Fruit fly (Drosophila melanogaster): Measurements from ENCODE around the gene spi.

The spi gene

dm6 chr2L:19577187-19577765 is at the start of gene spi, which contains the start of gene msb1l (continued):
- TF ChIP-seq pan (optimal IDR thresholded peaks at IDR 0.05) (no peak), pan (GFP tag; optimal IDR thresholded peaks at IDR 0.05 in 1 of 2, IDR thresholded peaks at IDR 0.05 in 1 of 2) (no peak), Dll (GFP tag; IDR thresholded peaks at IDR 0.05; ENCODE audit: partially characterized antibody) (peak; percentile 63; the same call in 3 of the 4 replicates), CG6854 (GFP tag; optimal IDR thresholded peaks at IDR 0.05) (no peak), CG1602 (GFP tag; optimal IDR thresholded peaks at IDR 0.05) (peak; percentile 63), Hsf (GFP tag; optimal IDR thresholded peaks at IDR 0.05) (no peak), CG7839 (tag; optimal IDR thresholded peaks at IDR 0.05) (peak; percentile 62), CG9215 (GFP tag; IDR thresholded peaks at IDR 0.05) (peak; percentile 57; the same call in 1 of the 2 replicates), fd3F (GFP tag; optimal IDR thresholded peaks at IDR 0.05) (no peak), CG2120 (GFP tag; optimal IDR thresholded peaks at IDR 0.05) (peak; percentile 55), CG2202 (tag; optimal IDR thresholded peaks at IDR 0.05) (peak; percentile 1), nerfin-1 (tag; optimal IDR thresholded peaks at IDR 0.05) (no peak), CG2712 (tag; optimal IDR thresholded peaks at IDR 0.05) (peak; percentile 66), CG14667 (GFP tag; IDR thresholded peaks at IDR 0.05) (0 out of 2 replicates have a peak, but pooled peaks have one; percentile 22), H15 (GFP tag; IDR thresholded peaks at IDR 0.05) (peak; percentile 54; the same call in 1 of the 3 replicates), CG4282 (GFP tag; optimal IDR thresholded peaks at IDR 0.05) (no peak), CG1603 (tag; optimal IDR thresholded peaks at IDR 0.05) (no peak), Spps (tag; optimal IDR thresholded peaks at IDR 0.05) (no peak), dmrt11E (tag; optimal IDR thresholded peaks at IDR 0.05) (peak; percentile 63), Blimp-1 (GFP tag; optimal IDR thresholded peaks at IDR 0.05) (peak; percentile 22), CG11504 (tag; optimal IDR thresholded peaks at IDR 0.05) (peak; percentile 75), CG9437 (GFP tag; optimal IDR thresholded peaks at IDR 0.05) (peak; percentile 41), CG10147 (GFP tag; optimal IDR thresholded peaks at IDR 0.05) (peak; percentile 21), cwo (GFP tag; optimal IDR thresholded peaks at IDR 0.05) (peak; percentile 25), Myb (GFP tag; optimal IDR thresholded peaks at IDR 0.05) (peak; percentile 44), CG16813 (GFP tag; IDR thresholded peaks at IDR 0.05; ENCODE audit: partially characterized antibody) (peak; percentile 62), CG34422 (GFP tag; IDR thresholded peaks at IDR 0.05) (no peak), Dek (tag; optimal IDR thresholded peaks at IDR 0.05) (peak; percentile 54), CG14860 (GFP tag; IDR thresholded peaks at IDR 0.05; ENCODE audit: partially characterized antibody) (0 out of 3 replicates have a peak, but pooled peaks have one; percentile 23), Mad (GFP tag; optimal IDR thresholded peaks at IDR 0.05) (peak; percentile 6), Aef1 (GFP tag; IDR thresholded peaks at IDR 0.05) (peak; percentile 41; the same call in 2 of the 3 replicates), Xbp1 (GFP tag; optimal IDR thresholded peaks at IDR 0.05) (peak; percentile 72), bigmax (GFP tag; optimal IDR thresholded peaks at IDR 0.05) (no peak), CG4424 (GFP tag; optimal IDR thresholded peaks at IDR 0.05) (peak; percentile 65), CG6791 (GFP tag; IDR thresholded peaks at IDR 0.05; ENCODE audit: partially characterized antibody) (peak; percentile 57; the same call in 1 of the 3 replicates), CG17359 (tag; optimal IDR thresholded peaks at IDR 0.05) (peak; percentile 7), Stat92E (GFP tag; optimal IDR thresholded peaks at IDR 0.05) (no peak), Dip2 (GFP tag; IDR thresholded peaks at IDR 0.05) (no peak), cad (GFP tag; optimal IDR thresholded peaks at IDR 0.05) (no peak), CG13287 (GFP tag; IDR thresholded peaks at IDR 0.05; ENCODE audit: partially characterized antibody) (peak; percentile 57), CG10366 (GFP tag; IDR thresholded peaks at IDR 0.05) (peak; percentile 19; the same call in 1 of the 2 replicates), Sry-β (GFP tag; optimal IDR thresholded peaks at IDR 0.05) (peak; percentile 87), gem (tag; optimal IDR thresholded peaks at IDR 0.05) (peak; percentile 73), CG7928 (GFP tag; optimal IDR thresholded peaks at IDR 0.05) (no peak), CG13123 (GFP tag; optimal IDR thresholded peaks at IDR 0.05) (peak; percentile 38), PHDP (tag; optimal IDR thresholded peaks at IDR 0.05) (no peak), ssp (GFP tag; IDR thresholded peaks at IDR 0.05) (0 out of 2 replicates have a peak, but pooled peaks have one; percentile 36), gt (GFP tag; IDR thresholded peaks at IDR 0.05) (no peak), jumu (GFP tag; optimal IDR thresholded peaks at IDR 0.05) (no peak)
